Worm (Caenorhabditis elegans) whole organism, L1 larva: ENCODE measurements around the gene cbp-1.
A peak's percentile ranks its signal among the peaks of the same experiment; 100 is the strongest.

Experiments
- C16A3.4 ChIP-seq: fragments of 150-350 bp; optimal IDR thresholded peaks from 2 replicates; lab custom pipeline; 2014; ENCODE audit warnings: missing biosample characterization, missing genetic modification characterization
- C34B4.2 ChIP-seq: sonication (generic microtip); optimal IDR thresholded peaks from 2 replicates; lab custom pipeline; 2017; ENCODE audit warnings: mild to moderate bottlenecking, missing genetic modification characterization, missing compliant biosample characterization
- Y116A8C.19 ChIP-seq: sonication (generic microtip); optimal IDR thresholded peaks from 2 replicates; lab custom pipeline; 2016; ENCODE audit warnings: missing compliant biosample characterization, missing genetic modification characterization, borderline replicate concordance
- ceh-82 ChIP-seq, 3 experiments: fragments of 150-350 bp in 1 of 3; sonication (generic microtip) in 2 of 3; optimal IDR thresholded peaks; 2 replicates each; lab custom pipeline; 2014 to 2017; ENCODE audit warnings: missing biosample characterization in 3 of 3, missing genetic modification characterization in 3 of 3
- ceh-90 ChIP-seq: sonication (generic microtip); optimal IDR thresholded peaks from 2 replicates; lab custom pipeline; 2016; ENCODE audit warnings: missing genetic modification characterization, missing compliant biosample characterization
- ces-1 ChIP-seq: fragments of 150-350 bp; optimal IDR thresholded peaks from 2 replicates; lab custom pipeline; 2014; ENCODE audit warnings: missing biosample characterization, missing genetic modification reagents, missing genetic modification characterization
- dpl-1 ChIP-seq, 3 experiments: fragments of 150-350 bp in 2 of 3; sonication (generic microtip) in 1 of 3; optimal IDR thresholded peaks; 2 replicates each; lab custom pipeline; 2014 to 2017; ENCODE audit warnings: missing biosample characterization in 3 of 3, missing genetic modification characterization in 3 of 3, missing genetic modification reagents in 3 of 3
- dsc-1 ChIP-seq: sonication (generic microtip); optimal IDR thresholded peaks from 2 replicates; lab custom pipeline; 2016; ENCODE audit warnings: mild to moderate bottlenecking, missing genetic modification characterization, missing compliant biosample characterization
- efl-3 ChIP-seq: fragments of 200-800 bp; sonication (Bioruptor generic); optimal IDR thresholded peaks from 2 replicates; lab custom pipeline; 2018; ENCODE audit warnings: mild to moderate bottlenecking, missing genetic modification characterization, missing compliant biosample characterization
- egl-13 ChIP-seq: sonication (generic microtip); optimal IDR thresholded peaks from 2 replicates; lab custom pipeline; 2016; ENCODE audit warnings: missing genotype, missing genetic modification reagents, missing genetic modification characterization, missing compliant biosample characterization
- egl-27 ChIP-seq, 2 experiments: fragments of 150-350 bp in 1 of 2; sonication (generic microtip); optimal IDR thresholded peaks; 3 replicates each; lab custom pipeline; 2017 to 2018; ENCODE audit warnings: missing biosample characterization in 2 of 2, missing genetic modification characterization in 2 of 2, missing genetic modification reagents in 2 of 2
- elt-2 ChIP-seq: sonication (generic microtip); optimal IDR thresholded peaks from 2 replicates; lab custom pipeline; 2016; ENCODE audit warnings: missing genetic modification characterization, mild to moderate bottlenecking, inconsistent platforms, missing compliant biosample characterization, missing genetic modification reagents
- elt-3 ChIP-seq, 6 experiments: fragments of 150-350 bp in 1 of 6; sonication (generic microtip); optimal IDR thresholded peaks; 2 replicates each; lab custom pipeline; 2017 to 2018; ENCODE audit warnings: missing biosample characterization in 6 of 6, missing genetic modification characterization in 6 of 6, inconsistent platforms in 1 of 6
- fkh-4 ChIP-seq: sonication (generic microtip); optimal IDR thresholded peaks from 2 replicates; lab custom pipeline; 2016; ENCODE audit warnings: missing compliant biosample characterization, missing genetic modification characterization, borderline replicate concordance
- fkh-8 ChIP-seq: sonication (generic microtip); optimal IDR thresholded peaks from 2 replicates; lab custom pipeline; 2016; ENCODE audit warnings: mild to moderate bottlenecking, missing genetic modification characterization, missing compliant biosample characterization
- fos-1 ChIP-seq: fragments of 150-350 bp; optimal IDR thresholded peaks from 2 replicates; lab custom pipeline; 2014; ENCODE audit warnings: missing biosample characterization, missing genetic modification characterization
- hlh-4 ChIP-seq: sonication (generic microtip); optimal IDR thresholded peaks from 2 replicates; lab custom pipeline; 2016; ENCODE audit warnings: mild to moderate bottlenecking, missing genetic modification characterization, missing compliant biosample characterization
- hpl-2 ChIP-seq: fragments of 150-350 bp; optimal IDR thresholded peaks from 2 replicates; lab custom pipeline; 2014; ENCODE audit warnings: missing biosample characterization, missing genetic modification reagents, missing genetic modification characterization
- irx-1 ChIP-seq: sonication (generic microtip); optimal IDR thresholded peaks from 2 replicates; lab custom pipeline; 2016; ENCODE audit warnings: missing genetic modification characterization, missing compliant biosample characterization
- isw-1 ChIP-seq: fragments of 200-800 bp; sonication (Bioruptor generic); IDR thresholded peaks from 2 replicates; pipeline ENCODE4 v1.3.6; 2022; ENCODE audit warnings: missing genetic modification characterization, missing compliant biosample characterization
- jun-1 ChIP-seq: fragments of 150-350 bp; optimal IDR thresholded peaks from 2 replicates; lab custom pipeline; 2014; ENCODE audit warnings: missing biosample characterization, missing genetic modification reagents, missing genetic modification characterization
- lin-14 ChIP-seq: fragments of 200-800 bp; sonication (Bioruptor generic); optimal IDR thresholded peaks from 2 replicates; lab custom pipeline; 2018; ENCODE audit warnings: mild to moderate bottlenecking, missing genetic modification characterization, moderate library complexity, missing compliant biosample characterization
- lin-35 ChIP-seq, 2 experiments: fragments of 150-350 bp; optimal IDR thresholded peaks; 2 replicates each; lab custom pipeline; 2014; ENCODE audit warnings: missing biosample characterization in 2 of 2, missing genetic modification characterization in 2 of 2, missing genetic modification reagents in 2 of 2
- lin-39 ChIP-seq: fragments of 150-350 bp; optimal IDR thresholded peaks from 2 replicates; lab custom pipeline; 2014; ENCODE audit warnings: missing biosample characterization, missing genetic modification reagents, missing genetic modification characterization
- mab-9 ChIP-seq: fragments of 200-800 bp; sonication (Bioruptor generic); IDR thresholded peaks from 2 replicates; pipeline ENCODE4 v1.3.6; 2022; ENCODE audit warnings: missing genetic modification reagents, missing genetic modification characterization, missing compliant biosample characterization
- mdl-1 ChIP-seq, 2 experiments: fragments of 150-350 bp; optimal IDR thresholded peaks; 2 replicates each; lab custom pipeline; 2014 to 2017; ENCODE audit warnings: missing biosample characterization in 2 of 2, missing genetic modification characterization in 2 of 2, inconsistent platforms in 1 of 2
- mep-1 ChIP-seq: fragments of 150-350 bp; optimal IDR thresholded peaks from 2 replicates; lab custom pipeline; 2014; ENCODE audit warnings: missing biosample characterization, missing genetic modification characterization
- nhr-11 ChIP-seq: fragments of 150-350 bp; optimal IDR thresholded peaks from 2 replicates; lab custom pipeline; 2014; ENCODE audit warnings: missing biosample characterization, missing genetic modification characterization
- nhr-19 ChIP-seq: fragments of 200-800 bp; sonication (Bioruptor generic); conservative IDR thresholded peaks from 2 replicates; pipeline ENCODE4 v1.3.6; 2022; ENCODE audit warnings: missing genetic modification characterization, missing compliant biosample characterization
- nhr-20 ChIP-seq: sonication (generic microtip); optimal IDR thresholded peaks from 2 replicates; lab custom pipeline; 2016; ENCODE audit warnings: mild to moderate bottlenecking, missing genetic modification characterization, missing compliant biosample characterization
- nhr-237 ChIP-seq: fragments of 150-350 bp; optimal IDR thresholded peaks from 2 replicates; lab custom pipeline; 2014; ENCODE audit warnings: missing biosample characterization, missing genetic modification characterization
- nhr-47 ChIP-seq: sonication (generic microtip); optimal IDR thresholded peaks from 2 replicates; lab custom pipeline; 2016; ENCODE audit warnings: mild to moderate bottlenecking, missing genetic modification characterization, moderate library complexity, missing compliant biosample characterization
- nhr-71 ChIP-seq: sonication (generic microtip); optimal IDR thresholded peaks from 2 replicates; lab custom pipeline; 2016; ENCODE audit warnings: mild to moderate bottlenecking, missing genetic modification characterization, moderate library complexity, missing compliant biosample characterization
- nhr-77 ChIP-seq: fragments of 150-350 bp; optimal IDR thresholded peaks from 2 replicates; lab custom pipeline; 2014; ENCODE audit warnings: missing biosample characterization, missing genetic modification characterization
- nhr-84 ChIP-seq: sonication (generic microtip); optimal IDR thresholded peaks from 2 replicates; lab custom pipeline; 2017; ENCODE audit warnings: missing biosample characterization, missing genetic modification characterization
- nhr-90 ChIP-seq: sonication (generic microtip); optimal IDR thresholded peaks from 2 replicates; lab custom pipeline; 2016; ENCODE audit warnings: mild to moderate bottlenecking, missing genetic modification characterization, missing compliant biosample characterization; ENCODE audit not compliant: poor library complexity
- pax-3 ChIP-seq: fragments of 200-800 bp; sonication (Bioruptor generic); optimal IDR thresholded peaks from 2 replicates; lab custom pipeline; 2018; ENCODE audit warnings: mild to moderate bottlenecking, missing genetic modification characterization, moderate library complexity, missing compliant biosample characterization
- pqm-1 ChIP-seq: sonication (generic microtip); optimal IDR thresholded peaks from 3 replicates; lab custom pipeline; 2017; ENCODE audit warnings: missing biosample characterization, missing genetic modification characterization
- rnt-1 ChIP-seq: sonication (generic microtip); optimal IDR thresholded peaks from 2 replicates; lab custom pipeline; 2016; ENCODE audit warnings: mild to moderate bottlenecking, missing genetic modification characterization, moderate library complexity, missing compliant biosample characterization
- skn-1 ChIP-seq: fragments of 150-350 bp; optimal IDR thresholded peaks from 2 replicates; lab custom pipeline; 2014; ENCODE audit warnings: missing biosample characterization, missing genetic modification characterization
- snu-23 ChIP-seq: sonication (generic microtip); optimal IDR thresholded peaks from 2 replicates; lab custom pipeline; 2016; ENCODE audit warnings: missing genetic modification characterization, missing compliant biosample characterization
- sox-4 ChIP-seq: sonication (generic microtip); optimal IDR thresholded peaks from 2 replicates; lab custom pipeline; 2016; ENCODE audit warnings: missing genetic modification characterization, missing compliant biosample characterization
- sptf-1 ChIP-seq: fragments of 150-350 bp; optimal IDR thresholded peaks from 2 replicates; lab custom pipeline; 2014; ENCODE audit warnings: missing biosample characterization, missing genetic modification characterization
- tbx-2 ChIP-seq: sonication (generic microtip); optimal IDR thresholded peaks from 2 replicates; lab custom pipeline; 2016; ENCODE audit warnings: missing genetic modification characterization, missing compliant biosample characterization
- tlp-1 ChIP-seq: fragments of 150-350 bp; optimal IDR thresholded peaks from 2 replicates; lab custom pipeline; 2014; ENCODE audit warnings: missing biosample characterization, missing genetic modification characterization
- unc-130 ChIP-seq: fragments of 150-350 bp; optimal IDR thresholded peaks from 2 replicates; lab custom pipeline; 2017; ENCODE audit warnings: missing biosample characterization, missing genetic modification characterization, inconsistent platforms
- unc-62 ChIP-seq: fragments of 150-350 bp; optimal IDR thresholded peaks from 2 replicates; lab custom pipeline; 2014; ENCODE audit warnings: missing biosample characterization, missing genetic modification reagents, missing genetic modification characterization
- unc-86 ChIP-seq: sonication (generic microtip); optimal IDR thresholded peaks from 2 replicates; lab custom pipeline; 2016; ENCODE audit warnings: missing genetic modification characterization, missing compliant biosample characterization
- unc-98 ChIP-seq: fragments of 200-800 bp; sonication (Bioruptor generic); IDR thresholded peaks from 2 replicates; pipeline ENCODE4 v1.3.6; 2022; ENCODE audit warnings: missing genetic modification characterization, missing compliant biosample characterization
- vab-15 ChIP-seq: sonication (generic microtip); optimal IDR thresholded peaks from 2 replicates; lab custom pipeline; 2017; ENCODE audit warnings: missing genotype, mild to moderate bottlenecking, missing genetic modification characterization, missing compliant biosample characterization
- zag-1 ChIP-seq: fragments of 150-350 bp; optimal IDR thresholded peaks from 2 replicates; lab custom pipeline; 2014; ENCODE audit warnings: missing biosample characterization, missing genetic modification characterization
- zip-4 ChIP-seq: fragments of 200-800 bp; sonication (Bioruptor generic); optimal IDR thresholded peaks from 2 replicates; lab custom pipeline; 2018; ENCODE audit warnings: mild to moderate bottlenecking, missing genetic modification characterization, moderate library complexity, missing compliant biosample characterization
- ztf-11 ChIP-seq, 2 experiments: sonication (generic microtip); optimal IDR thresholded peaks; 2 replicates each; lab custom pipeline; 2016 to 2017; ENCODE audit warnings: missing genetic modification characterization in 2 of 2, missing biosample characterization in 1 of 2, missing compliant biosample characterization in 1 of 2

Gene cbp-1

DNA sequence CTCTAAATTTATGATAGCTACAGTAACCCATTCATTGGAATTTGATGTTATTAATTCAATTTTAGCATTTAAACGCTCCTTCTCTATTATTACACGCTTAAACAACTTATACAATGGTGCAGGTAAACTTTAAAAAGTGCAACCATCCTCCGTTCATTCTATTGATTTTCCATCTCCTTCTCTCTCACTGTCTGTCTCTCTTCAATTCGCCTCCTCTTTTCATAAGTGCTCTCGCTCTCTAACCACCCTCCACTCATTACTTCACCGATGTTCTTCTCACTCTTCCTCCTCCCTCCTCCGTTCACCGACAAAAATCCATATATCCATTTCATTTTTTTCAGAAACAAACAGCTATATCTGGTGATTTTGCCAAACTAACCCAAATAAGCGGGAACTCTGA lies at the start of gene cbp-1:
TSS of gene cbp-1 (plus strand) at position 335 of the 400 bp plus-strand sequence.
- TF ChIP-seq isw-1 (GFP tag; lab: Robert Waterston, UW) (no peak), nhr-71 (tag; lab: Kevin White, UChicago) (peak; percentile 63), unc-62 (GFP tag; lab: Kevin White, UChicago) (no peak), irx-1 (tag; lab: Kevin White, UChicago) (no peak), unc-86 (no peak), sox-4 (tag; lab: Kevin White, UChicago) (no peak), hlh-4 (no peak), ceh-82 (tag; optimal IDR thresholded peaks at IDR 0.05; lab: Kevin White, UChicago) (peak; percentile 3 to 54 (median 4)), C34B4.2 (no peak), sptf-1 (tag; lab: Kevin White, UChicago) (no peak), fkh-4 (tag; lab: Kevin White, UChicago) (no peak), snu-23 (GFP tag; lab: Kevin White, UChicago) (peak; percentile 68), pax-3 (tag; lab: Kevin White, UChicago) (no peak), Y116A8C.19 (no peak), lin-14 (GFP tag; lab: Kevin White, UChicago) (peak; percentile 89), C16A3.4 (tag; lab: Kevin White, UChicago) (no peak), egl-27 (tag; optimal IDR thresholded peaks at IDR 0.05; lab: Kevin White, UChicago) (no peak), fos-1 (tag; lab: Kevin White, UChicago) (peak; percentile 8), efl-3 (GFP tag; lab: Kevin White, UChicago) (no peak), rnt-1 (tag; lab: Kevin White, UChicago) (peak; percentile 80), nhr-11 (tag; lab: Kevin White, UChicago) (no peak), zag-1 (tag; lab: Kevin White, UChicago) (no peak), mdl-1 (tag; optimal IDR thresholded peaks at IDR 0.05; lab: Kevin White, UChicago) (peak in 1 of 2 experiments; percentile 44), lin-35 (GFP tag; optimal IDR thresholded peaks at IDR 0.05; lab: Kevin White, UChicago) (peak; percentile 14 to 26), dsc-1 (tag; lab: Kevin White, UChicago) (peak; percentile 57), nhr-77 (tag; lab: Kevin White, UChicago) (no peak), nhr-237 (tag; lab: Kevin White, UChicago) (no peak), tlp-1 (tag; lab: Kevin White, UChicago) (no peak), mep-1 (tag; lab: Kevin White, UChicago) (no peak), tbx-2 (tag; lab: Kevin White, UChicago) (peak; percentile 32), nhr-90 (tag; lab: Kevin White, UChicago) (peak; percentile 38), nhr-19 (GFP tag; lab: Robert Waterston, UW) (peak; percentile 49), elt-3 (tag; optimal IDR thresholded peaks at IDR 0.05; lab: Kevin White, UChicago) (peak in 1 of 6 experiments; percentile 15), nhr-84 (tag; lab: Kevin White, UChicago) (no peak), skn-1 (tag; lab: Kevin White, UChicago) (no peak), ztf-11 (tag; optimal IDR thresholded peaks at IDR 0.05; lab: Kevin White, UChicago) (peak in 1 of 2 experiments; percentile 47), pqm-1 (no peak), jun-1 (peak; percentile 12), ceh-90 (tag; lab: Kevin White, UChicago) (no peak), dpl-1 (GFP tag; optimal IDR thresholded peaks at IDR 0.05; lab: Kevin White, UChicago) (peak in 2 of 3 experiments; percentile 37 to 46), nhr-47 (tag; lab: Kevin White, UChicago) (peak; percentile 48), zip-4 (GFP tag; lab: Kevin White, UChicago) (no peak), ces-1 (GFP tag; lab: Kevin White, UChicago) (no peak), fkh-8 (tag; lab: Kevin White, UChicago) (no peak), unc-130 (tag; lab: Kevin White, UChicago) (peak; percentile 51), lin-39 (tag; lab: Kevin White, UChicago) (peak; percentile 13), nhr-20 (tag; lab: Kevin White, UChicago) (peak; percentile 36), hpl-2 (GFP tag; lab: Kevin White, UChicago) (no peak), egl-13 (no peak), elt-2 (no peak), unc-98 (GFP tag; lab: Robert Waterston, UW) (no peak), vab-15 (tag; lab: Kevin White, UChicago) (no peak), mab-9 (GFP tag; lab: Robert Waterston, UW) (no peak)
